Worm (Caenorhabditis elegans) whole organism, young adult: ENCODE results near the gene fbxa-215.
"Not testable (repeated sequence)": the region's sequence is repeated elsewhere in the genome, so short reads cannot be mapped to it uniquely, and the experiment has no call there.

ENCODE experiments used
- B0261.1 ChIP-seq: sonication (generic microtip); optimal IDR thresholded peaks from 2 replicates; lab custom pipeline; 2016; ENCODE audit warnings: mild to moderate bottlenecking, missing genetic modification characterization, moderate library complexity, missing compliant biosample characterization
- D2030.7 ChIP-seq: fragments of 200-800 bp; sonication (Bioruptor generic); IDR thresholded peaks from 2 replicates; pipeline ENCODE4 v1.3.6; 2022; ENCODE audit warnings: missing genetic modification reagents, missing genetic modification characterization, missing compliant biosample characterization
- F39B2.1 ChIP-seq: fragments of 200-800 bp; sonication (Bioruptor generic); IDR thresholded peaks from 2 replicates; pipeline ENCODE4 v1.3.6; 2022; ENCODE audit warnings: missing genetic modification reagents, missing genetic modification characterization, missing compliant biosample characterization
- T26A5.8 ChIP-seq: sonication (generic microtip); optimal IDR thresholded peaks from 2 replicates; lab custom pipeline; 2016; ENCODE audit warnings: missing genetic modification characterization, missing compliant biosample characterization
- Y53F4B.3 ChIP-seq: fragments of 200-800 bp; sonication (Bioruptor generic); IDR thresholded peaks from 2 replicates; pipeline ENCODE4 v1.3.6; 2022; ENCODE audit warnings: missing genetic modification reagents, missing genetic modification characterization, missing compliant biosample characterization
- Y56A3A.18 ChIP-seq: fragments of 200-800 bp; sonication (Bioruptor generic); IDR thresholded peaks from 2 replicates; pipeline ENCODE4 v1.3.6; 2022; ENCODE audit warnings: missing genetic modification reagents, missing genetic modification characterization, missing compliant biosample characterization
- Y79H2A.3 ChIP-seq: fragments of 200-800 bp; sonication (Bioruptor generic); conservative IDR thresholded peaks from 2 replicates; pipeline ENCODE4 v1.3.6; 2022; ENCODE audit warnings: missing genetic modification reagents, missing genetic modification characterization, missing compliant biosample characterization
- athp-1 ChIP-seq: sonication (generic microtip); optimal IDR thresholded peaks from 2 replicates; lab custom pipeline; 2017; ENCODE audit warnings: mild to moderate bottlenecking, missing genetic modification characterization, missing compliant biosample characterization
- attf-6 ChIP-seq: fragments of 200-800 bp; sonication (Bioruptor generic); IDR thresholded peaks from 2 replicates; pipeline ENCODE4 v1.3.6; 2022; ENCODE audit warnings: missing genetic modification reagents, missing genetic modification characterization, missing compliant biosample characterization
- ccch-3 ChIP-seq: fragments of 200-800 bp; sonication (Bioruptor generic); optimal IDR thresholded peaks from 2 replicates; lab custom pipeline; 2018; ENCODE audit warnings: mild to moderate bottlenecking, missing genetic modification characterization, missing compliant biosample characterization
- ceh-100 ChIP-seq: fragments of 200-800 bp; sonication (Bioruptor generic); IDR thresholded peaks from 2 replicates; pipeline ENCODE4 v1.3.6; 2022; ENCODE audit warnings: missing genetic modification reagents, missing genetic modification characterization, missing compliant biosample characterization
- ceh-40 ChIP-seq: fragments of 200-800 bp; sonication (Bioruptor generic); IDR thresholded peaks from 2 replicates; pipeline ENCODE4 v1.3.6; 2022; ENCODE audit warnings: missing genetic modification characterization, missing compliant biosample characterization
- ceh-79 ChIP-seq: sonication (generic microtip); optimal IDR thresholded peaks from 2 replicates; lab custom pipeline; 2017; ENCODE audit warnings: mild to moderate bottlenecking, missing genetic modification characterization, missing compliant biosample characterization
- dpff-1 ChIP-seq: sonication (generic microtip); optimal IDR thresholded peaks from 2 replicates; lab custom pipeline; 2017; ENCODE audit warnings: mild to moderate bottlenecking, missing genetic modification characterization, missing compliant biosample characterization
- dpl-1 ChIP-seq: fragments of 150-350 bp; optimal IDR thresholded peaks from 2 replicates; lab custom pipeline; 2014; ENCODE audit warnings: missing biosample characterization, missing genetic modification reagents, missing genetic modification characterization
- efl-1 ChIP-seq: fragments of 150-350 bp; optimal IDR thresholded peaks from 2 replicates; lab custom pipeline; 2014; ENCODE audit warnings: missing biosample characterization, missing genetic modification reagents, missing genetic modification characterization
- egrh-3 ChIP-seq: fragments of 200-800 bp; sonication (Bioruptor generic); IDR thresholded peaks from 2 replicates; pipeline ENCODE4 v1.3.6; 2022; ENCODE audit warnings: missing genetic modification reagents, missing genetic modification characterization, missing compliant biosample characterization
- ekl-4 ChIP-seq: fragments of 200-800 bp; sonication (Bioruptor generic); IDR thresholded peaks from 2 replicates; pipeline ENCODE4 v1.3.6; 2022; ENCODE audit warnings: missing genetic modification reagents, missing genetic modification characterization, missing compliant biosample characterization
- fkh-3 ChIP-seq: sonication (generic microtip); optimal IDR thresholded peaks from 2 replicates; lab custom pipeline; 2016; ENCODE audit warnings: mild to moderate bottlenecking, missing genetic modification characterization, missing compliant biosample characterization
- him-1 ChIP-seq: sonication (generic microtip); optimal IDR thresholded peaks from 2 replicates; lab custom pipeline; 2016; ENCODE audit warnings: missing genotype, missing genetic modification reagents, missing genetic modification characterization, missing compliant biosample characterization
- hsf-1 ChIP-seq: fragments of 200-800 bp; sonication (Bioruptor generic); IDR thresholded peaks from 2 replicates; pipeline ENCODE4 v1.3.6; 2022; ENCODE audit warnings: missing genetic modification reagents, missing genetic modification characterization, missing compliant biosample characterization
- lag-1 ChIP-seq: fragments of 200-800 bp; sonication (Bioruptor generic); IDR thresholded peaks from 2 replicates; pipeline ENCODE4 v1.3.6; 2022; ENCODE audit warnings: missing genetic modification reagents, missing genetic modification characterization, missing compliant biosample characterization
- let-607 ChIP-seq, 2 experiments: fragments of 200-800 bp in 1 of 2; sonication (Bioruptor generic) in 1 of 2; sonication (generic microtip) in 1 of 2; optimal IDR thresholded peaks; 2 replicates each; lab custom pipeline; 2016 to 2018; ENCODE audit warnings: mild to moderate bottlenecking in 2 of 2, missing compliant biosample characterization in 2 of 2, missing genetic modification characterization in 2 of 2, moderate library complexity in 2 of 2, missing genotype in 1 of 2
- madf-6 ChIP-seq: fragments of 200-800 bp; sonication (Bioruptor generic); IDR thresholded peaks from 2 replicates; pipeline ENCODE4 v1.3.6; 2022; ENCODE audit warnings: missing genetic modification reagents, missing genetic modification characterization, missing compliant biosample characterization
- mcd-1 ChIP-seq: fragments of 200-800 bp; sonication (Bioruptor generic); IDR thresholded peaks from 2 replicates; pipeline ENCODE4 v1.3.6; 2022; ENCODE audit warnings: missing genetic modification reagents, missing genetic modification characterization, missing compliant biosample characterization
- mel-28 ChIP-seq: sonication (generic microtip); optimal IDR thresholded peaks from 2 replicates; lab custom pipeline; 2016; ENCODE audit warnings: borderline replicate concordance, mild to moderate bottlenecking, missing genetic modification characterization, missing compliant biosample characterization
- nhr-179 ChIP-seq: sonication (generic microtip); optimal IDR thresholded peaks from 2 replicates; lab custom pipeline; 2016; ENCODE audit warnings: mild to moderate bottlenecking, missing genetic modification characterization, missing compliant biosample characterization
- nhr-80 ChIP-seq: sonication (generic microtip); optimal IDR thresholded peaks from 2 replicates; lab custom pipeline; 2016; ENCODE audit warnings: missing genetic modification characterization, missing compliant biosample characterization
- pbrm-1 ChIP-seq: fragments of 200-800 bp; sonication (Bioruptor generic); IDR thresholded peaks from 2 replicates; pipeline ENCODE4 v1.3.6; 2022; ENCODE audit warnings: missing genetic modification reagents, missing genetic modification characterization, missing compliant biosample characterization
- rpc-1 ChIP-seq, 2 experiments: fragments of 150-350 bp in 1 of 2; sonication (generic microtip) in 1 of 2; optimal IDR thresholded peaks; 2 replicates each; lab custom pipeline; 2014 to 2018; ENCODE audit warnings: missing biosample characterization in 1 of 2, missing genetic modification characterization in 1 of 2, missing genetic modification reagents in 1 of 2, missing genotype in 1 of 2
- snpc-1.3 ChIP-seq: sonication (generic microtip); optimal IDR thresholded peaks from 2 replicates; lab custom pipeline; 2017; ENCODE audit warnings: missing genetic modification characterization, mild to moderate bottlenecking, missing compliant biosample characterization, antibody characterized with exemption, moderate library complexity, missing genotype, missing genetic modification reagents; ENCODE audit not compliant: insufficient read depth
- snpc-4 ChIP-seq, 5 experiments: fragments of 150-350 bp in 1 of 5; sonication (generic microtip) in 4 of 5; optimal IDR thresholded peaks; 2 replicates each; lab custom pipeline; 2014 to 2018; ENCODE audit warnings: missing genetic modification characterization in 5 of 5, missing biosample characterization in 3 of 5, antibody characterized with exemption in 2 of 5, mild to moderate bottlenecking in 2 of 5, missing compliant biosample characterization in 2 of 5, missing genotype in 2 of 5, moderate library complexity in 2 of 5, missing genetic modification reagents in 1 of 5
- somi-1 ChIP-seq: fragments of 200-800 bp; sonication (Bioruptor generic); optimal IDR thresholded peaks from 2 replicates; lab custom pipeline; 2018; ENCODE audit warnings: mild to moderate bottlenecking, missing genetic modification characterization, missing compliant biosample characterization
- tbp1 ChIP-seq: fragments of 200-800 bp; sonication (Bioruptor generic); optimal IDR thresholded peaks from 2 replicates; lab custom pipeline; 2018; ENCODE audit warnings: mild to moderate bottlenecking, missing genetic modification characterization, missing compliant biosample characterization
- ztf-25 ChIP-seq: fragments of 200-800 bp; sonication (Bioruptor generic); IDR thresholded peaks from 2 replicates; pipeline ENCODE4 v1.3.6; 2022; ENCODE audit warnings: missing genetic modification reagents, missing genetic modification characterization, missing compliant biosample characterization
- ztf-26 ChIP-seq: sonication (generic microtip); optimal IDR thresholded peaks from 2 replicates; lab custom pipeline; 2017; ENCODE audit warnings: missing genetic modification characterization, missing compliant biosample characterization

The fbxa-215 gene

DNA sequence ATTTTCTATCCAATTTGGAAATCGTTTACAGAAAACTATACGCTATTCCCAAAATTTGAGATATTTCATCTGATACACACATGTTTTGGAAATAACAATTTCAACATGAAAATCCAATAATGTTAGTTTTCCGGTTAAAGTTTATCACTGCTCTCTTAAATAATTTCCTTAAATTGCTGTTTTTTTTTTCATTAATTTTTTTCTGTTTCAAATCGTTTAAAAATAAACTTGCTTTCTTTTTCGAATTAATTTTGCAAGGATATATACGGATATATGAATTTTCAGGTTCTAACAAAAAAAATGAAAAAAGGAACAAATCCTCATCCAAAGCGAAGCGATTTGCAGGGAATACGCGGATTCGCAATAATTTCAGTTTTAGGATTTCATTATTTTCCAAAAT is 6.8 kb upstream of the fbxa-215 start, which contains the start of gene oac-48:
Gene oac-48, plus strand, starts transcription at position 301 of the 400 bp plus-strand sequence.
- TF ChIP-seq somi-1 (GFP tag; lab: Kevin White, UChicago): no peak
- TF ChIP-seq tbp1 (GFP tag; lab: Kevin White, UChicago): no peak
- no peak for TF ChIP-seq fkh-3
- TF ChIP-seq lag-1: no peak
- TF ChIP-seq him-1 (tag; lab: Kevin White, UChicago): no peak
- TF ChIP-seq mcd-1: no peak
- no peak for TF ChIP-seq athp-1 (tag; lab: Kevin White, UChicago)
- no peak for TF ChIP-seq nhr-80 (tag; lab: Kevin White, UChicago)
- TF ChIP-seq let-607 (tag; optimal IDR thresholded peaks at IDR 0.05; lab: Kevin White, UChicago): no peak
- no peak for TF ChIP-seq T26A5.8 (tag; lab: Kevin White, UChicago)
- TF ChIP-seq efl-1: no peak
- TF ChIP-seq dpl-1 (GFP tag; lab: Kevin White, UChicago): no peak
- TF ChIP-seq ztf-25 (GFP tag; lab: Robert Waterston, UW): no peak
- no peak for TF ChIP-seq pbrm-1 (GFP tag; lab: Robert Waterston, UW)
- no peak for TF ChIP-seq D2030.7
- no peak for TF ChIP-seq nhr-179
- no peak for TF ChIP-seq ccch-3 (GFP tag; lab: Kevin White, UChicago)
- no peak for TF ChIP-seq B0261.1 (tag; lab: Kevin White, UChicago)
- no peak for TF ChIP-seq dpff-1
- no peak for TF ChIP-seq F39B2.1 (GFP tag; lab: Robert Waterston, UW)

DNA sequence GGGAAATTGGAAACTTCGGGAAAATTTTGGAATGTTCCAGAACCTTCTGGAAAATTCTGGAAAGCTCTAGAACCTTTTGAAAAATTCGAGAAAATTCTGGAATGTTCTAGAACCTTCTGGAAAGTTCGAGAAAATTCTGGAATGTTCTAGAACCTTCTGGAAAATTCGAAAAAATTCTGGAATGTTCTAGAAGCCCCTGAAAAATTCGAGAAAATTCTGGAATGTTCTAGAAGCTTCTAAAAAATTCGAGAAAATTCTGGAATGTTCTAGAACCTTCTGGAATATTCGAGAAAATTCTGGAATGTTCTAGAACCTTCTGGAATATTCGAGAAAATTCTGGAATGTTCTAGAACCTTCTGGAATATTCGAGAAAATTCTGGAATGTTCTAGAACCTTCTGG is 1.3 kb upstream of the fbxa-215 start:
- TF ChIP-seq ztf-25 (GFP tag; lab: Robert Waterston, UW): 0 out of 2 replicates have a peak, but pooled peaks have one; percentile 43
- peak; percentile 37 for TF ChIP-seq rpc-1 (optimal IDR thresholded peaks at IDR 0.05; lab: Kevin White, UChicago)
- TF ChIP-seq rpc-1 (tag; optimal IDR thresholded peaks at IDR 0.05; lab: Kevin White, UChicago); snpc-4 (GFP tag; optimal IDR thresholded peaks at IDR 0.05; lab: Kevin White, UChicago): not testable (repeated sequence)
- peak; percentile 67 for TF ChIP-seq mel-28 (tag; lab: Kevin White, UChicago)
- peak in 1 of 4 experiments; percentile 51 for TF ChIP-seq snpc-4 (tag; optimal IDR thresholded peaks at IDR 0.05; lab: Kevin White, UChicago)
- 0 out of 2 replicates have a peak, but pooled peaks have one; percentile 27 for TF ChIP-seq ceh-100 (GFP tag; lab: Robert Waterston, UW)
- TF ChIP-seq hsf-1 (GFP tag; lab: Robert Waterston, UW): peak; percentile 98
- TF ChIP-seq Y53F4B.3 (GFP tag; lab: Robert Waterston, UW): peak; percentile 32; the same call in 1 of the 2 replicates
- TF ChIP-seq Y56A3A.18 (GFP tag; lab: Robert Waterston, UW): 0 out of 2 replicates have a peak, but pooled peaks have one; percentile 69
- TF ChIP-seq attf-6: 0 out of 2 replicates have a peak, but pooled peaks have one; percentile 67
- peak; percentile 45 for TF ChIP-seq egrh-3 (GFP tag; lab: Robert Waterston, UW)
- peak; percentile 61; the same call in 1 of the 2 replicates for TF ChIP-seq madf-6 (GFP tag; lab: Robert Waterston, UW)
- TF ChIP-seq Y79H2A.3 (GFP tag; lab: Robert Waterston, UW): peak; percentile 58; the same call in 1 of the 2 replicates
- 0 out of 2 replicates have a peak, but pooled peaks have one; percentile 21 for TF ChIP-seq ceh-40
- peak; percentile 76 for TF ChIP-seq ekl-4 (GFP tag; lab: Robert Waterston, UW)

DNA sequence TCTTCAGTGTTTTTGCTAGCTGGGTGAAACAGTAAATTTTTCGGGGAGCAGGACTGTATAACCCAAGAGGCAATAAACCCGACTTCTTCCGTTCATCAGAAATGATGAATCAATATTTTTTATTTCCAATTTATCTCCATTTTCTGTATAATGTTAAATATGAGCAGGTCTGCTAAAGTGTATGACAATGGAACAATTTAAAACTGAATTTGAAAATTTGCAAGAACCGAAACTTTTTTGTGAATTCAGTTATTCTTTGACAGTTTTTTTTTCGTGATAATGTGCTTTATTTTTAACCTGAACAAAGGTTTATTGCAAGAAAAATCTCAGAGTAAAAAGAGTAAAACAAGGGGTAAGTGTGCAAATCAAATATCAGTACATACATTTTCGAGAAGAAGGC is 1.6 kb downstream of the fbxa-215 start:
- peak; percentile 41 for TF ChIP-seq snpc-4 (GFP tag; optimal IDR thresholded peaks at IDR 0.05; lab: Kevin White, UChicago)
- TF ChIP-seq snpc-4 (tag; optimal IDR thresholded peaks at IDR 0.05; lab: Kevin White, UChicago): peak in 2 of 4 experiments; percentile 39 to 86
- TF ChIP-seq snpc-1.3 (tag; lab: Kevin White, UChicago): peak; percentile 32
- no peak for TF ChIP-seq ceh-79 (tag; lab: Kevin White, UChicago)
- TF ChIP-seq tbp1 (GFP tag; lab: Kevin White, UChicago): peak; percentile 26
- TF ChIP-seq attf-6: peak; percentile 81
- no peak for TF ChIP-seq ztf-26 (tag; lab: Kevin White, UChicago)
- peak; percentile 20; the same call in 1 of the 2 replicates for TF ChIP-seq ekl-4 (GFP tag; lab: Robert Waterston, UW)
- 0 out of 2 replicates have a peak, but pooled peaks have one; percentile 66 for TF ChIP-seq Y79H2A.3 (GFP tag; lab: Robert Waterston, UW)
- peak; percentile 15; the same call in 1 of the 2 replicates for TF ChIP-seq madf-6 (GFP tag; lab: Robert Waterston, UW)
- TF ChIP-seq, all 124 proteins: peak for 7
